Fruit fly (Drosophila melanogaster) whole organism, embryonic: ENCODE measurements around the gene CG6415.

Experiments used
- Abd-B ChIP-seq: fragments of 200-800 bp; sonication (Bioruptor generic); optimal IDR thresholded peaks from 2 replicates; lab custom pipeline; 2018; ENCODE audit warnings: missing biosample characterization, mild to moderate bottlenecking, missing genetic modification characterization, moderate library complexity
- Bdp1 ChIP-seq: fragments of 200-800 bp; sonication (Bioruptor generic); optimal IDR thresholded peaks from 3 replicates; lab custom pipeline; 2016; ENCODE audit warnings: missing biosample characterization, missing genetic modification characterization
- Blimp-1 ChIP-seq: fragments of 200-800 bp; sonication (Bioruptor generic); optimal IDR thresholded peaks from 3 replicates; lab custom pipeline; 2018; ENCODE audit warnings: missing biosample characterization, missing genetic modification characterization, mild to moderate bottlenecking, moderate library complexity, missing genetic modification reagents
- CG10209 ChIP-seq: fragments of 200-800 bp; sonication (Bioruptor generic); optimal IDR thresholded peaks from 3 replicates; lab custom pipeline; 2017; ENCODE audit warnings: missing biosample characterization, mild to moderate bottlenecking, missing genetic modification characterization, missing genetic modification reagents
- CG10321 ChIP-seq: fragments of 200-800 bp; sonication (Bioruptor generic); IDR thresholded peaks from 2 replicates; pipeline ENCODE4 v1.3.6; 2022; ENCODE audit warnings: missing biosample characterization, missing genetic modification characterization
- CG13424 ChIP-seq: fragments of 200-800 bp; sonication (Bioruptor generic); optimal IDR thresholded peaks from 2 replicates; lab custom pipeline; 2019; ENCODE audit warnings: missing biosample characterization, mild to moderate bottlenecking, missing genetic modification characterization, moderate library complexity
- CG1529 ChIP-seq: fragments of 200-800 bp; sonication (Bioruptor generic); optimal IDR thresholded peaks from 3 replicates; lab custom pipeline; 2018; ENCODE audit warnings: missing biosample characterization, missing genetic modification characterization
- CG18476 ChIP-seq: fragments of 200-800 bp; sonication (Bioruptor generic); optimal IDR thresholded peaks from 2 replicates; lab custom pipeline; 2016; ENCODE audit warnings: missing biosample characterization, mild to moderate bottlenecking, missing genetic modification characterization
- CG2875 ChIP-seq: fragments of 200-800 bp; sonication (Bioruptor generic); optimal IDR thresholded peaks from 2 replicates; lab custom pipeline; 2017; ENCODE audit warnings: missing biosample characterization, mild to moderate bottlenecking, missing genetic modification characterization, missing genetic modification reagents
- CG30431 ChIP-seq: fragments of 200-800 bp; sonication (Bioruptor generic); optimal IDR thresholded peaks from 2 replicates; lab custom pipeline; 2017; ENCODE audit warnings: missing biosample characterization, missing genetic modification characterization
- CG32767 ChIP-seq: fragments of 200-800 bp; sonication (Bioruptor generic); IDR thresholded peaks from 2 replicates; pipeline ENCODE4 v1.3.6; 2022; ENCODE audit warnings: missing biosample characterization, missing genetic modification characterization
- CG4328 ChIP-seq: fragments of 200-800 bp; sonication (Bioruptor generic); optimal IDR thresholded peaks from 3 replicates; lab custom pipeline; 2017; ENCODE audit warnings: missing biosample characterization, missing genetic modification reagents, missing genetic modification characterization
- CG4424 ChIP-seq: fragments of 200-800 bp; sonication (Bioruptor generic); optimal IDR thresholded peaks from 3 replicates; lab custom pipeline; 2016; ENCODE audit warnings: missing biosample characterization, missing genetic modification characterization
- CG6765 ChIP-seq: fragments of 200-800 bp; sonication (Bioruptor generic); optimal IDR thresholded peaks from 3 replicates; lab custom pipeline; 2017; ENCODE audit warnings: missing biosample characterization, mild to moderate bottlenecking, missing genetic modification characterization
- CG6813 ChIP-seq: fragments of 200-800 bp; sonication (Bioruptor generic); optimal IDR thresholded peaks from 2 replicates; lab custom pipeline; 2017; ENCODE audit warnings: missing biosample characterization, missing genetic modification characterization, mild to moderate bottlenecking, moderate library complexity, missing genetic modification reagents
- CG7786 ChIP-seq: fragments of 200-800 bp; sonication (Bioruptor generic); optimal IDR thresholded peaks from 2 replicates; lab custom pipeline; 2016; ENCODE audit warnings: missing biosample characterization, missing genetic modification characterization
- CG8281 ChIP-seq: fragments of 200-800 bp; sonication (Bioruptor generic); optimal IDR thresholded peaks from 2 replicates; lab custom pipeline; 2018; ENCODE audit warnings: missing biosample characterization, mild to moderate bottlenecking, missing genetic modification characterization, moderate library complexity
- CrebB ChIP-seq: fragments of 200-800 bp; sonication (Bioruptor generic); optimal IDR thresholded peaks from 3 replicates; lab custom pipeline; 2018; ENCODE audit warnings: missing biosample characterization, mild to moderate bottlenecking, missing genetic modification characterization
- Drgx ChIP-seq: fragments of 200-800 bp; sonication (Bioruptor generic); IDR thresholded peaks from 2 replicates; pipeline ENCODE4 v1.3.6; 2022; ENCODE audit warnings: missing biosample characterization, missing genetic modification characterization
- H2.0 ChIP-seq: fragments of 200-800 bp; sonication (Bioruptor generic); IDR thresholded peaks from 2 replicates; pipeline ENCODE4 v1.3.6; 2022; ENCODE audit warnings: missing biosample characterization, missing genetic modification characterization
- HHEX ChIP-seq: fragments of 200-800 bp; sonication (Bioruptor generic); optimal IDR thresholded peaks from 3 replicates; lab custom pipeline; 2017; ENCODE audit warnings: missing biosample characterization, mild to moderate bottlenecking, missing genetic modification characterization, missing genetic modification reagents
- Hmx ChIP-seq: fragments of 200-800 bp; sonication (Bioruptor generic); optimal IDR thresholded peaks from 2 replicates; lab custom pipeline; 2016; ENCODE audit warnings: missing biosample characterization, missing genetic modification characterization
- Med ChIP-seq: fragments of 200-800 bp; sonication (Bioruptor generic); peaks from one replicate; lab custom pipeline; 2016; ENCODE audit warnings: missing biosample characterization, missing genetic modification characterization, mild to moderate bottlenecking, inconsistent platforms, moderate library complexity
- NC2α ChIP-seq: fragments of 200-800 bp; sonication (Bioruptor generic); optimal IDR thresholded peaks from 2 replicates; lab custom pipeline; 2016; ENCODE audit warnings: missing biosample characterization, missing genetic modification characterization
- NK7.1 ChIP-seq: fragments of 200-800 bp; sonication (Bioruptor generic); optimal IDR thresholded peaks from 3 replicates; lab custom pipeline; 2016; ENCODE audit warnings: missing biosample characterization, missing genetic modification characterization
- Oaz ChIP-seq: fragments of 200-800 bp; sonication (Bioruptor generic); IDR thresholded peaks from 2 replicates; pipeline ENCODE4 v1.3.6; 2022; ENCODE audit warnings: missing biosample characterization, missing genetic modification characterization
- Scr ChIP-seq: fragments of 200-800 bp; sonication (Bioruptor generic); IDR thresholded peaks from 2 replicates; pipeline ENCODE4 v1.3.6; 2022; ENCODE audit warnings: missing biosample characterization, missing genetic modification characterization; ENCODE audit not compliant: partially characterized antibody
- Xrp1 ChIP-seq: fragments of 200-800 bp; sonication (Bioruptor generic); IDR thresholded peaks from 2 replicates; pipeline ENCODE4 v1.3.6; 2022; ENCODE audit warnings: missing biosample characterization, missing genetic modification characterization
- amos ChIP-seq: fragments of 200-800 bp; sonication (Bioruptor generic); IDR thresholded peaks from 2 replicates; pipeline ENCODE4 v1.3.6; 2022; ENCODE audit warnings: missing biosample characterization, missing genetic modification characterization; ENCODE audit not compliant: partially characterized antibody
- aop ChIP-seq: fragments of 200-800 bp; sonication (Bioruptor generic); IDR thresholded peaks from 2 replicates; pipeline ENCODE4 v1.3.6; 2022; ENCODE audit warnings: missing biosample characterization, missing genetic modification characterization
- ash1 ChIP-seq: fragments of 200-800 bp; sonication (Bioruptor generic); optimal IDR thresholded peaks from 2 replicates; lab custom pipeline; 2018; ENCODE audit warnings: missing biosample characterization, mild to moderate bottlenecking, missing genetic modification characterization
- ato ChIP-seq: fragments of 200-800 bp; sonication (Bioruptor generic); IDR thresholded peaks from 2 replicates; pipeline ENCODE4 v1.3.6; 2022; ENCODE audit warnings: missing biosample characterization, missing genetic modification characterization; ENCODE audit not compliant: partially characterized antibody
- az2 ChIP-seq: fragments of 200-800 bp; sonication (Bioruptor generic); optimal IDR thresholded peaks from 3 replicates; lab custom pipeline; 2016; ENCODE audit warnings: missing biosample characterization, missing genetic modification characterization
- bbx ChIP-seq: fragments of 200-800 bp; sonication (Bioruptor generic); IDR thresholded peaks from 2 replicates; pipeline ENCODE4 v1.3.6; 2022; ENCODE audit warnings: missing biosample characterization, missing genetic modification characterization; ENCODE audit not compliant: partially characterized antibody
- cas ChIP-seq: fragments of 200-800 bp; sonication (Bioruptor generic); IDR thresholded peaks from 2 replicates; pipeline ENCODE4 v1.3.6; 2022; ENCODE audit warnings: missing biosample characterization, missing genetic modification characterization
- chinmo ChIP-seq: fragments of 200-800 bp; sonication (Bioruptor generic); IDR thresholded peaks from 4 replicates; pipeline ENCODE4 v1.3.6; 2022; ENCODE audit warnings: missing biosample characterization, missing genetic modification characterization; ENCODE audit not compliant: partially characterized antibody
- dimm ChIP-seq: fragments of 200-800 bp; sonication (Bioruptor generic); IDR thresholded peaks from 2 replicates; pipeline ENCODE4 v1.3.6; 2022; ENCODE audit warnings: missing biosample characterization, missing genetic modification characterization
- dmrt99B ChIP-seq: fragments of 200-800 bp; sonication (Bioruptor generic); optimal IDR thresholded peaks from 2 replicates; lab custom pipeline; 2018; ENCODE audit warnings: missing biosample characterization, mild to moderate bottlenecking, missing genetic modification characterization, moderate library complexity
- lab ChIP-seq: fragments of 200-800 bp; sonication (Bioruptor generic); optimal IDR thresholded peaks from 3 replicates; lab custom pipeline; 2017; ENCODE audit warnings: missing biosample characterization, missing genetic modification characterization, mild to moderate bottlenecking, moderate library complexity, missing genetic modification reagents
- lilli ChIP-seq: fragments of 200-800 bp; sonication (Bioruptor generic); optimal IDR thresholded peaks from 3 replicates; lab custom pipeline; 2016; ENCODE audit warnings: missing biosample characterization, missing genetic modification characterization
- lov ChIP-seq, 2 experiments: fragments of 200-800 bp in 1 of 2; fragments of >200 bp in 1 of 2; sonication (Bioruptor generic) in 1 of 2; IDR thresholded peaks in 1 of 2; optimal IDR thresholded peaks in 1 of 2; 2 replicates in 1 of 2; 3 replicates in 1 of 2; pipeline versions ENCODE4 v1.3.6 to Lab custom; 2017 to 2022; ENCODE audit warnings: missing biosample characterization in 1 of 2, missing genetic modification characterization in 1 of 2
- odd ChIP-seq: fragments of 200-800 bp; sonication (Bioruptor generic); optimal IDR thresholded peaks from 2 replicates; lab custom pipeline; 2017; ENCODE audit warnings: missing biosample characterization, mild to moderate bottlenecking, missing genetic modification characterization
- pita ChIP-seq: fragments of 200-800 bp; sonication (Bioruptor generic); optimal IDR thresholded peaks from 2 replicates; lab custom pipeline; 2017; ENCODE audit warnings: missing biosample characterization, mild to moderate bottlenecking, missing genetic modification characterization
- schlank ChIP-seq: fragments of 200-800 bp; sonication (Bioruptor generic); optimal IDR thresholded peaks from 2 replicates; lab custom pipeline; 2018; ENCODE audit warnings: missing biosample characterization, mild to moderate bottlenecking, missing genetic modification characterization
- sens-2 ChIP-seq: fragments of 200-800 bp; sonication (Bioruptor generic); IDR thresholded peaks from 2 replicates; pipeline ENCODE4 v1.3.6; 2022; ENCODE audit warnings: missing biosample characterization, missing genetic modification characterization
- seq ChIP-seq: fragments of 200-800 bp; sonication (Bioruptor generic); IDR thresholded peaks from 2 replicates; pipeline ENCODE4 v1.3.6; 2022; ENCODE audit warnings: missing biosample characterization, missing genetic modification characterization
- slbo ChIP-seq: fragments of 200-800 bp; sonication (Bioruptor generic); IDR thresholded peaks from 2 replicates; pipeline ENCODE4 v1.3.6; 2022; ENCODE audit warnings: missing biosample characterization, missing genetic modification characterization
- ssp ChIP-seq: fragments of 200-800 bp; sonication (Bioruptor generic); IDR thresholded peaks from 2 replicates; pipeline ENCODE4 v1.3.6; 2022; ENCODE audit warnings: missing biosample characterization, missing genetic modification characterization

CG6415 gene

DNA sequence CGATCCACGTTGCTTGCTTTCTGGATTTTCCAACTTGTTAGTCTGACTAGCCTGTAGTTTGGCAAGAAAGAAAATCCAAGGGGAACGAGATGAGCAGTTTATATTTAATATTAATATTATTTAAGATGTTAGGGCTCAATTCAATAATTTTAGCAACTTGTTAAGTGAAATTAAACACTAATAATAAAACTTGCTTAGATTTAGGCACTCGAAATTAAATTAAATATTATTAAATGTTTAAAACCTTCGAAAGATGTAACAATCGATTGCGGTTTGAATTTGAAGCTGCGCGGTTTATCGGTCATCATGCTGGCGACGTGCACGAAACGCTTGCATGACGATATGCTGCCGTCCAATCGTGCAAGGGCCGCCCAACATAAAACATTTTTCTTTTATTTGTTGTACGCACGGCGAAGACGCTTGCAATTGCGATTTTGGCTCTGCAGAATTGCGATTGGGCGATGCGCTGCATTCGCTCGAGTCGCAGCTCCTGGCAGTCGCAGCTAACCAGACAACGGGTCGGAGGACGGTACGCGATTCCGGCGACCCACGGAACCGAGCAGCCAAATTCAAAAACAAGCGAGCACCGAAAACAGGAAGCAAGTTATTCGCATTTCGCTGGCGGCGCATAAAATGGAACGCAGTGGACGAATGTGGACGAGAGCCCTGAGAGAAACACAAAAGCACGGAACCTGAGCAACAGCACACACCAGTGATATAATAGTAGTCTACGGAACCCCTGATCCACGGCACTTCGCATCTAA is 33.8 kb downstream of the CG6415 start, which contains the start of the genes Vha16-5 and CG12299 (continued):
- TF ChIP-seq aop (GFP tag; lab: Robert Waterston, UW): peak; percentile 87
- TF ChIP-seq CG10209 (GFP tag; lab: Kevin White, UChicago): peak; percentile 72
- peak; percentile 64 for TF ChIP-seq dimm (GFP tag; lab: Robert Waterston, UW)
- peak; percentile 84 for TF ChIP-seq Blimp-1 (GFP tag; lab: Kevin White, UChicago)
- peak; percentile 14 for TF ChIP-seq NC2α
- TF ChIP-seq H2.0 (GFP tag; lab: Robert Waterston, UW): peak; percentile 95
- TF ChIP-seq NK7.1 (GFP tag; lab: Kevin White, UChicago): peak; percentile 53
- TF ChIP-seq chinmo (GFP tag; lab: Robert Waterston, UW): peak; percentile 87; the same call in 3 of the 4 replicates
- peak; percentile 78 for TF ChIP-seq Oaz (GFP tag; lab: Robert Waterston, UW)
- TF ChIP-seq CG1529 (GFP tag; lab: Kevin White, UChicago): no peak
- peak; percentile 28 for TF ChIP-seq CG4328 (GFP tag; lab: Kevin White, UChicago)
- peak; percentile 39 for TF ChIP-seq CG2875 (GFP tag; lab: Kevin White, UChicago)
- peak; percentile 92 for TF ChIP-seq ato (GFP tag; lab: Robert Waterston, UW)
- TF ChIP-seq bbx (GFP tag; lab: Robert Waterston, UW): peak; percentile 89
- TF ChIP-seq HHEX (GFP tag; lab: Kevin White, UChicago): peak; percentile 44
- peak; percentile 81 for TF ChIP-seq Bdp1 (GFP tag; lab: Kevin White, UChicago)
- TF ChIP-seq Hmx (GFP tag; lab: Kevin White, UChicago): no peak
- peak; percentile 76 for TF ChIP-seq ssp (GFP tag; lab: Robert Waterston, UW)
- TF ChIP-seq schlank (tag; lab: Kevin White, UChicago): no peak
- no peak for TF ChIP-seq odd
- TF ChIP-seq lov (optimal IDR thresholded peaks at IDR 0.05; lab: Kevin White, UChicago): no peak
- peak; percentile 93 for TF ChIP-seq lov (GFP tag; IDR thresholded peaks at IDR 0.05; lab: Robert Waterston, UW)
- TF ChIP-seq sens-2 (GFP tag; lab: Robert Waterston, UW): peak; percentile 63; the same call in 1 of the 2 replicates
- peak; percentile 96 for TF ChIP-seq slbo
- TF ChIP-seq dmrt99B: no peak
- peak; percentile 99 for TF ChIP-seq Med
- TF ChIP-seq CG7786 (GFP tag; lab: Kevin White, UChicago): peak; percentile 86
- TF ChIP-seq CG18476 (GFP tag; lab: Kevin White, UChicago): peak; percentile 74
- no peak for TF ChIP-seq pita (GFP tag; lab: Kevin White, UChicago)
- TF ChIP-seq CG6765 (GFP tag; lab: Kevin White, UChicago): no peak
- peak; percentile 94 for TF ChIP-seq lilli
- TF ChIP-seq lab (GFP tag; lab: Kevin White, UChicago): no peak
- peak; percentile 71 for TF ChIP-seq Abd-B
- peak; percentile 87 for TF ChIP-seq CG4424 (GFP tag; lab: Kevin White, UChicago)
- peak; percentile 74 for TF ChIP-seq Scr (GFP tag; lab: Robert Waterston, UW)
- TF ChIP-seq seq: peak; percentile 34; the same call in 1 of the 2 replicates
- peak; percentile 67 for TF ChIP-seq CG32767 (GFP tag; lab: Robert Waterston, UW)
- no peak for TF ChIP-seq ash1 (GFP tag; lab: Kevin White, UChicago)
- TF ChIP-seq cas (GFP tag; lab: Robert Waterston, UW): peak; percentile 75
- peak; percentile 92 for TF ChIP-seq CG13424
- TF ChIP-seq az2 (GFP tag; lab: Kevin White, UChicago): peak; percentile 87
- peak; percentile 54 for TF ChIP-seq CG30431 (GFP tag; lab: Kevin White, UChicago)
- TF ChIP-seq CG10321 (GFP tag; lab: Robert Waterston, UW): peak; percentile 44; the same call in 1 of the 2 replicates
- TF ChIP-seq Drgx (GFP tag; lab: Robert Waterston, UW): peak; percentile 68
- TF ChIP-seq CG6813: peak; percentile 2
- TF ChIP-seq amos (GFP tag; lab: Robert Waterston, UW): peak; percentile 88
- no peak for TF ChIP-seq CG8281
- TF ChIP-seq Xrp1 (GFP tag; lab: Robert Waterston, UW): peak; percentile 95
- TF ChIP-seq CrebB: peak; percentile 20
